Fruit fly (Drosophila melanogaster) whole organism, adult: Measurements from ENCODE around the gene CG31115.
A peak's percentile ranks its signal among the peaks of the same experiment; 100 is the strongest.

ENCODE experiments used
- CG14711 ChIP-seq: fragments of 200-800 bp; sonication (Bioruptor generic); optimal IDR thresholded peaks from 2 replicates; lab custom pipeline; 2018; ENCODE audit warnings: missing biosample characterization, mild to moderate bottlenecking, missing genetic modification characterization, moderate library complexity
- CG1620 ChIP-seq: fragments of 200-800 bp; sonication (Bioruptor generic); optimal IDR thresholded peaks from 2 replicates; lab custom pipeline; 2016; ENCODE audit warnings: missing biosample characterization, missing genetic modification characterization
- CG33017 ChIP-seq: fragments of 200-800 bp; sonication (Bioruptor generic); optimal IDR thresholded peaks from 2 replicates; lab custom pipeline; 2018; ENCODE audit warnings: missing biosample characterization, mild to moderate bottlenecking, missing genetic modification characterization, moderate library complexity
- Mnt ChIP-seq: fragments of 200-800 bp; sonication (Bioruptor generic); optimal IDR thresholded peaks from 2 replicates; lab custom pipeline; 2016; ENCODE audit warnings: missing biosample characterization, mild to moderate bottlenecking, missing genetic modification characterization

DNA sequence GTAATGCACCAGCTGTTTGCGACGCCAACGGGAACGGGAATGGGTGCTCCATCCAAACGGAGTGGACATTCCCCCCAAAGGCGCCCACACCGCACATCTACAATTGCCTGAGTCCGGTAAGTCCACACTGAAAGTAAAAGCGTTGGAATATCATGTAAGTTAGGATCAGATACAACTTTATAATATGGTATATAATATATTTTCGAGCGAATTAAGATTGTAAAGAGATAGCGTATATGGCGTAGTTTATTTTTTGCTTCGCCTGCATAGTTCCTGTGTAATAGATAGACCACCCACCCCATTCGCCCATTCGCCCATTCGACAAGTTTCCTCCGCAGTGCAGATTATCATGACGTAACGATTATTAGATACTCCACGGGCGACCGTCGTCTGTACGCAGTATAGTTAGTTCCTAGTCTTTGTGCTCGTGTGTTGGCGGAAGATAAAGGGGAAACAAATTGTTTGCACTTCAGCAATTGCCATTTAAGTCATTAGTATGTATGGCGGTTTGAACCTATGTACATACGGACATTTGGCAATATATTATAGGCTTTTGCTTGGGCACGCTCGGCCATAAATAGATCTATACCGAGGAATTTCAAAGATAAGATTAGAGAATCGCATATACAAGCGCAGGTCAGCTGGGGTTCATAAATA is 14.8 kb downstream of the CG31115 start:
- TF ChIP-seq CG33017 (no peak), CG14711 (tag; lab: Kevin White, UChicago) (no peak), Mnt (GFP tag; lab: Kevin White, UChicago) (peak; percentile 43), CG1620 (no peak)
